Fruit fly (Drosophila melanogaster) S2 (cell line): ENCODE results near the gene Lim1.

Experiments used
- CG8478 ChIP-seq: fragments of >200 bp; optimal IDR thresholded peaks from 2 replicates; lab custom pipeline; 2018
- CTCF ChIP-seq, 2 experiments: fragments of >200 bp; optimal IDR thresholded peaks; 2 replicates each; lab custom pipeline; 2018

DNA sequence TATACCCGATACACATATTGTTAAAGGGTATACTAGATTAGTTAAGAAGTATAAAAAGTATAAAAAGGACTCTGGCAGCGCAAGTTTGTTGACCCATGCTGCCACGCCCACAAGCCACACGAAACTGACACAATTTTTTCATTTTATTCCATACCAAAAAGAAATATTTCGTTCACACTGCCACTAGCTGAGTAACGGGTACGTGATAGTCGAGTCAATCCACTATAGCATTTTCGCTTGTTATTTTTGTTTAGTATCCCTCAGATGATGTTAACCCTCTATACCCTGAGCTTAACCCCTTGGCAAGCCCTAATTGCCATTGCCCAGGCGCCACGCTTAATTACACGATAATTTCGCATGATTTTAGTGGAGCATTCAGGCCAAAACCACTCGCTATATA lies 58.7 kb downstream of the Lim1 start:
- TF ChIP-seq CG8478 (lab: Kevin White, UChicago) (no peak), CTCF (optimal IDR thresholded peaks at IDR 0.05; lab: Kevin White, UChicago) (no peak)
